Fruit fly (Drosophila melanogaster) whole organism, embryonic: ENCODE data around the gene Rbp1-like.
A peak's percentile ranks its signal among the peaks of the same experiment; 100 is the strongest.

ENCODE experiments used
- Asciz ChIP-seq: fragments of 200-800 bp; sonication (Bioruptor generic); optimal IDR thresholded peaks from 2 replicates; lab custom pipeline; 2017; ENCODE audit warnings: missing biosample characterization, mild to moderate bottlenecking, missing genetic modification characterization, missing genetic modification reagents
- CG10274 ChIP-seq: fragments of 200-800 bp; sonication (Bioruptor generic); optimal IDR thresholded peaks from 3 replicates; lab custom pipeline; 2017; ENCODE audit warnings: missing biosample characterization, mild to moderate bottlenecking, missing genetic modification characterization
- CG11247 ChIP-seq: fragments of 200-800 bp; sonication (Bioruptor generic); IDR thresholded peaks from 2 replicates; pipeline ENCODE4 v1.3.6; 2022; ENCODE audit warnings: missing biosample characterization, missing genetic modification characterization
- CG12071 ChIP-seq: fragments of 200-800 bp; sonication (Bioruptor generic); optimal IDR thresholded peaks from 3 replicates; lab custom pipeline; 2018; ENCODE audit warnings: missing biosample characterization, mild to moderate bottlenecking, missing genetic modification characterization
- CG15479 ChIP-seq: fragments of 200-800 bp; sonication (Bioruptor generic); optimal IDR thresholded peaks from 3 replicates; lab custom pipeline; 2019; ENCODE audit warnings: missing biosample characterization, mild to moderate bottlenecking, missing genetic modification characterization, moderate library complexity
- CG16863 ChIP-seq: fragments of 200-800 bp; sonication (Bioruptor generic); optimal IDR thresholded peaks from 3 replicates; lab custom pipeline; 2016; ENCODE audit warnings: missing biosample characterization, missing genetic modification characterization
- CG17385 ChIP-seq: fragments of 200-800 bp; sonication (Bioruptor generic); optimal IDR thresholded peaks from 3 replicates; lab custom pipeline; 2018; ENCODE audit warnings: missing biosample characterization, mild to moderate bottlenecking, missing genetic modification characterization
- CG2712 ChIP-seq: fragments of 200-800 bp; optimal IDR thresholded peaks from 3 replicates; lab custom pipeline; 2019; ENCODE audit warnings: missing biosample characterization, mild to moderate bottlenecking, missing genetic modification characterization, moderate library complexity
- CG2889 ChIP-seq: fragments of 200-800 bp; sonication (Bioruptor generic); IDR thresholded peaks from 3 replicates; pipeline ENCODE4 v1.3.6; 2022; ENCODE audit warnings: missing biosample characterization, missing genetic modification characterization
- CG30431 ChIP-seq: fragments of 200-800 bp; sonication (Bioruptor generic); optimal IDR thresholded peaks from 2 replicates; lab custom pipeline; 2017; ENCODE audit warnings: missing biosample characterization, missing genetic modification characterization
- CG34224 ChIP-seq: fragments of 200-800 bp; sonication (Bioruptor generic); IDR thresholded peaks from 3 replicates; pipeline ENCODE4 v1.3.6; 2022; ENCODE audit warnings: missing biosample characterization, missing genetic modification characterization; ENCODE audit not compliant: partially characterized antibody
- CG4360 ChIP-seq: fragments of 200-800 bp; sonication (Bioruptor generic); IDR thresholded peaks from 2 replicates; pipeline ENCODE4 v1.3.6; 2022; ENCODE audit warnings: missing biosample characterization, missing genetic modification characterization
- CG4424 ChIP-seq: fragments of 200-800 bp; sonication (Bioruptor generic); optimal IDR thresholded peaks from 3 replicates; lab custom pipeline; 2016; ENCODE audit warnings: missing biosample characterization, missing genetic modification characterization
- CG6854 ChIP-seq: fragments of 200-800 bp; sonication (Bioruptor generic); optimal IDR thresholded peaks from 3 replicates; lab custom pipeline; 2017; ENCODE audit warnings: missing biosample characterization, mild to moderate bottlenecking, missing genetic modification characterization
- CG7928 ChIP-seq: fragments of 200-800 bp; sonication (Bioruptor generic); optimal IDR thresholded peaks from 2 replicates; lab custom pipeline; 2017; ENCODE audit warnings: missing biosample characterization, mild to moderate bottlenecking, missing genetic modification characterization
- CkIIα-i1 ChIP-seq: fragments of 200-800 bp; sonication (Bioruptor generic); IDR thresholded peaks from 2 replicates; pipeline ENCODE4 v1.3.6; 2022; ENCODE audit warnings: missing biosample characterization, missing genetic modification characterization
- CoRest ChIP-seq: fragments of 200-800 bp; sonication (Bioruptor generic); optimal IDR thresholded peaks from 3 replicates; lab custom pipeline; 2018; ENCODE audit warnings: missing biosample characterization, mild to moderate bottlenecking, missing genetic modification characterization, moderate library complexity
- Doc3 ChIP-seq: fragments of 200-800 bp; sonication (Bioruptor generic); IDR thresholded peaks from 3 replicates; pipeline ENCODE4 v1.3.6; 2022; ENCODE audit warnings: missing biosample characterization, missing genetic modification characterization; ENCODE audit not compliant: partially characterized antibody
- E2f2 ChIP-seq: fragments of 200-800 bp; sonication (Bioruptor generic); IDR thresholded peaks from 2 replicates; pipeline ENCODE4 v1.3.6; 2022; ENCODE audit warnings: missing biosample characterization, missing genetic modification characterization
- Lpt ChIP-seq: fragments of >200 bp; optimal IDR thresholded peaks from 2 replicates; lab custom pipeline; 2018; ENCODE audit warnings: missing biosample characterization, missing genetic modification characterization
- Max ChIP-seq: fragments of 200-800 bp; sonication (Bioruptor generic); optimal IDR thresholded peaks from 2 replicates; lab custom pipeline; 2016; ENCODE audit warnings: missing biosample characterization, mild to moderate bottlenecking, missing genetic modification characterization
- Mrtf ChIP-seq: fragments of 200-800 bp; sonication (Bioruptor generic); IDR thresholded peaks from 3 replicates; pipeline ENCODE4 v1.3.6; 2022; ENCODE audit warnings: missing biosample characterization, missing genetic modification characterization
- NC2β ChIP-seq: fragments of 200-800 bp; sonication (Bioruptor generic); optimal IDR thresholded peaks from 2 replicates; lab custom pipeline; 2016; ENCODE audit warnings: missing biosample characterization, missing genetic modification characterization
- Ssrp ChIP-seq: fragments of 200-800 bp; sonication (Bioruptor generic); optimal IDR thresholded peaks from 2 replicates; lab custom pipeline; 2018; ENCODE audit warnings: missing biosample characterization, mild to moderate bottlenecking, missing genetic modification characterization, moderate library complexity
- Tbp ChIP-seq: fragments of >200 bp; optimal IDR thresholded peaks from 2 replicates; lab custom pipeline; 2018; ENCODE audit warnings: missing biosample characterization, missing genetic modification characterization
- Trl ChIP-seq, 3 experiments: fragments of >200 bp in 2 of 3; fragments of 200-800 bp in 1 of 3; sonication (Bioruptor generic) in 1 of 3; optimal IDR thresholded peaks; 2 replicates in 1 of 3; 3 replicates in 2 of 3; lab custom pipeline; 2016 to 2017; ENCODE audit warnings: missing biosample characterization in 1 of 3, missing genetic modification characterization in 1 of 3
- al ChIP-seq: fragments of 200-800 bp; sonication (Bioruptor generic); IDR thresholded peaks from 2 replicates; pipeline ENCODE4 v1.3.6; 2022; ENCODE audit warnings: missing biosample characterization, missing genetic modification characterization
- ase ChIP-seq: fragments of 200-800 bp; sonication (Bioruptor generic); IDR thresholded peaks from 3 replicates; pipeline ENCODE4 v1.3.6; 2022; ENCODE audit warnings: missing biosample characterization, missing genetic modification characterization
- cas ChIP-seq: fragments of 200-800 bp; sonication (Bioruptor generic); IDR thresholded peaks from 2 replicates; pipeline ENCODE4 v1.3.6; 2022; ENCODE audit warnings: missing biosample characterization, missing genetic modification characterization
- chm ChIP-seq: fragments of 200-800 bp; sonication (Bioruptor generic); IDR thresholded peaks from 2 replicates; pipeline ENCODE4 v1.3.6; 2022; ENCODE audit warnings: missing biosample characterization, missing genetic modification characterization
- ci ChIP-seq: fragments of 200-800 bp; sonication (Bioruptor generic); IDR thresholded peaks from 3 replicates; pipeline ENCODE4 v1.3.6; 2022; ENCODE audit warnings: missing biosample characterization, missing genetic modification characterization
- exex ChIP-seq: fragments of 200-800 bp; sonication (Bioruptor generic); optimal IDR thresholded peaks from 4 replicates; lab custom pipeline; 2018; ENCODE audit warnings: missing biosample characterization, mild to moderate bottlenecking, missing genetic modification characterization, moderate library complexity
- fd102C ChIP-seq: fragments of 200-800 bp; sonication (Bioruptor generic); optimal IDR thresholded peaks from 2 replicates; lab custom pipeline; 2018; ENCODE audit warnings: missing biosample characterization, mild to moderate bottlenecking, missing genetic modification characterization, moderate library complexity
- fd3F ChIP-seq: fragments of 200-800 bp; sonication (Bioruptor generic); optimal IDR thresholded peaks from 2 replicates; lab custom pipeline; 2018; ENCODE audit warnings: missing biosample characterization, mild to moderate bottlenecking, missing genetic modification characterization, moderate library complexity
- fd64A ChIP-seq: fragments of 200-800 bp; sonication (Bioruptor generic); optimal IDR thresholded peaks from 3 replicates; lab custom pipeline; 2018; ENCODE audit warnings: missing biosample characterization, mild to moderate bottlenecking, missing genetic modification characterization
- fu2 ChIP-seq: fragments of 200-800 bp; sonication (Bioruptor generic); optimal IDR thresholded peaks from 2 replicates; lab custom pipeline; 2016; ENCODE audit warnings: missing biosample characterization, missing genetic modification characterization
- hbn ChIP-seq: fragments of 200-800 bp; sonication (Bioruptor generic); IDR thresholded peaks from 2 replicates; pipeline ENCODE4 v1.3.6; 2022; ENCODE audit warnings: missing biosample characterization, missing genetic modification characterization; ENCODE audit not compliant: partially characterized antibody
- klu ChIP-seq: fragments of 200-800 bp; sonication (Bioruptor generic); IDR thresholded peaks from 2 replicates; pipeline ENCODE4 v1.3.6; 2022; ENCODE audit warnings: missing biosample characterization, missing genetic modification characterization
- knrl ChIP-seq: fragments of 200-800 bp; sonication (Bioruptor generic); IDR thresholded peaks from 3 replicates; pipeline ENCODE4 v1.3.6; 2022; ENCODE audit warnings: missing biosample characterization, missing genetic modification characterization; ENCODE audit not compliant: partially characterized antibody
- lab ChIP-seq: fragments of 200-800 bp; sonication (Bioruptor generic); optimal IDR thresholded peaks from 3 replicates; lab custom pipeline; 2017; ENCODE audit warnings: missing biosample characterization, missing genetic modification characterization, mild to moderate bottlenecking, moderate library complexity, missing genetic modification reagents
- psq ChIP-seq: fragments of 200-800 bp; sonication (Bioruptor generic); optimal IDR thresholded peaks from 2 replicates; lab custom pipeline; 2017; ENCODE audit warnings: missing biosample characterization, missing genetic modification characterization
- salm ChIP-seq: fragments of 200-800 bp; sonication (Bioruptor generic); optimal IDR thresholded peaks from 2 replicates; lab custom pipeline; 2018; ENCODE audit warnings: missing biosample characterization, mild to moderate bottlenecking, missing genetic modification characterization
- seq ChIP-seq: fragments of 200-800 bp; sonication (Bioruptor generic); IDR thresholded peaks from 2 replicates; pipeline ENCODE4 v1.3.6; 2022; ENCODE audit warnings: missing biosample characterization, missing genetic modification characterization
- slp2 ChIP-seq: fragments of 200-800 bp; sonication (Bioruptor generic); optimal IDR thresholded peaks from 2 replicates; lab custom pipeline; 2016; ENCODE audit warnings: missing biosample characterization, missing genetic modification characterization
- sob ChIP-seq: fragments of 200-800 bp; sonication (Bioruptor generic); IDR thresholded peaks from 2 replicates; pipeline ENCODE4 v1.3.6; 2022; ENCODE audit warnings: missing biosample characterization, missing genetic modification characterization
- sqz ChIP-seq: fragments of 200-800 bp; sonication (Bioruptor generic); optimal IDR thresholded peaks from 3 replicates; lab custom pipeline; 2018; ENCODE audit warnings: missing biosample characterization, mild to moderate bottlenecking, missing genetic modification characterization
- ssp ChIP-seq: fragments of 200-800 bp; sonication (Bioruptor generic); IDR thresholded peaks from 2 replicates; pipeline ENCODE4 v1.3.6; 2022; ENCODE audit warnings: missing biosample characterization, missing genetic modification characterization
- ttk ChIP-seq: fragments of 200-800 bp; sonication (Bioruptor generic); IDR thresholded peaks from 2 replicates; pipeline ENCODE4 v2.1.2; 2022; ENCODE audit warnings: missing biosample characterization, missing genetic modification characterization
- unc-4 ChIP-seq: fragments of 200-800 bp; sonication (Bioruptor generic); IDR thresholded peaks from 2 replicates; pipeline ENCODE4 v1.3.6; 2022; ENCODE audit warnings: missing biosample characterization, missing genetic modification characterization; ENCODE audit not compliant: partially characterized antibody
- zfh1 ChIP-seq: fragments of 200-800 bp; sonication (Bioruptor generic); IDR thresholded peaks from 3 replicates; pipeline ENCODE4 v1.3.6; 2022; ENCODE audit warnings: missing biosample characterization, missing genetic modification characterization

Gene Rbp1-like

DNA sequence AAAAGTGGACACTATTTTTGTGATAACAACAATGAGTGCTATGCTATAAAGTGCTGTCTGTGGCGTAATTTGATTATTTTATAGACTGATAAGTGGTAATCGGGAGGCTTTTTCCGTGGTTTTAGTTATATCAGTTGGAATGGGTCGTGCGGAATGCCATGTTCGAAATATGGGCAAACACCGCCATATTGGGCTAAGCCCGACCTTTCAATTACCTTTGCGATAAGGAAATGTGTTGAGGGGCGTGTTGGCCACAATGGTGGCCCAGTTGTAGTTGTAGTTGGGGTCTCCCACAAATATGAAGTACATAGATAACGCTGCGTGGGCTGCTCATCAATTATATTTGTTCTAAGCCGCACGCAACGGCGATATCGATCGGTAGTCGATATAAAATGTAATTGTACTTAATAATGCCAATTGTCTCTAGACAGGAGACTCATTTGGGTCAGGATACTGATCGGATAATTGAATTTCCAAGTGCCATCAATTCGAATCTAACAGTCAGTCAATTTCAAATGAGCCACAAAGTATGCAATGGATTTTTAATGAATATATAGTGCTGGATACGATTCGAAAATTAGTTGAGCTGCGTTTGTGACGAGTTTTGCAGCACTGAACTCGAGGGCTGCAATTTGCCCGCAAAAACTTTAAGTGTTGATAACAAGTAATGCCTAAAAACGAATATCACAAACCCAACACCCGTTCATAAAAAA, 50.1 kb downstream of the Rbp1-like start (continued):
- TF ChIP-seq unc-4 (no peak), Ssrp (tag; lab: Kevin White, UChicago) (no peak), ttk (GFP tag; lab: Robert Waterston, UW) (no peak), NC2β (GFP tag; lab: Kevin White, UChicago) (peak; percentile 34), Max (peak; percentile 29), slp2 (no peak), klu (GFP tag; lab: Robert Waterston, UW) (no peak), knrl (GFP tag; lab: Robert Waterston, UW) (no peak), CG4360 (GFP tag; lab: Robert Waterston, UW) (no peak), fd64A (GFP tag; lab: Kevin White, UChicago) (no peak), hbn (GFP tag; lab: Robert Waterston, UW) (no peak), CG11247 (GFP tag; lab: Robert Waterston, UW) (peak; percentile 52; the same call in 1 of the 2 replicates), Trl (optimal IDR thresholded peaks at IDR 0.05; lab: Kevin White, UChicago) (no peak), Trl (GFP tag; optimal IDR thresholded peaks at IDR 0.05; lab: Kevin White, UChicago) (peak; percentile 52), fd102C (GFP tag; lab: Kevin White, UChicago) (no peak), Tbp (GFP tag; lab: Kevin White, UChicago) (no peak), zfh1 (GFP tag; lab: Robert Waterston, UW) (peak; percentile 40; the same call in 1 of the 3 replicates), CG6854 (no peak), E2f2 (GFP tag; lab: Robert Waterston, UW) (peak; percentile 95), CG17385 (GFP tag; lab: Kevin White, UChicago) (no peak), lab (peak; percentile 95), salm (no peak), fu2 (GFP tag; lab: Kevin White, UChicago) (no peak), Doc3 (GFP tag; lab: Robert Waterston, UW) (no peak), CG2712 (tag; lab: Kevin White, UChicago) (no peak), ssp (GFP tag; lab: Robert Waterston, UW) (no peak), exex (peak; percentile 90), psq (GFP tag; lab: Kevin White, UChicago) (no peak), Mrtf (GFP tag; lab: Robert Waterston, UW) (no peak), CG4424 (no peak), CG16863 (GFP tag; lab: Kevin White, UChicago) (no peak), sob (GFP tag; lab: Robert Waterston, UW) (peak; percentile 65), CoRest (peak; percentile 1), CkIIα-i1 (GFP tag; lab: Robert Waterston, UW) (no peak), CG7928 (GFP tag; lab: Kevin White, UChicago) (peak; percentile 92), CG12071 (GFP tag; lab: Kevin White, UChicago) (no peak), ase (no peak), CG34224 (peak; percentile 13; the same call in 1 of the 3 replicates), al (GFP tag; lab: Robert Waterston, UW) (no peak), CG2889 (GFP tag; lab: Robert Waterston, UW) (no peak), sqz (no peak), cas (no peak), seq (no peak), CG15479 (GFP tag; lab: Kevin White, UChicago) (no peak), CG10274 (GFP tag; lab: Kevin White, UChicago) (no peak), fd3F (GFP tag; lab: Kevin White, UChicago) (no peak), Lpt (no peak), CG30431 (no peak), chm (GFP tag; lab: Robert Waterston, UW) (peak; percentile 27; the same call in 1 of the 2 replicates), ci (GFP tag; lab: Robert Waterston, UW) (peak; percentile 42; the same call in 2 of the 3 replicates), Asciz (no peak)
